Fruit fly (Drosophila melanogaster) whole organism, embryonic: Measurements from ENCODE around the gene f-cup.

ENCODE experiments used
- Abd-B ChIP-seq: fragments of 200-800 bp; sonication (Bioruptor generic); optimal IDR thresholded peaks from 2 replicates; lab custom pipeline; 2018; ENCODE audit warnings: missing biosample characterization, mild to moderate bottlenecking, missing genetic modification characterization, moderate library complexity
- Ada2b ChIP-seq: fragments of 200-800 bp; sonication (Bioruptor generic); IDR thresholded peaks from 2 replicates; pipeline ENCODE4 v1.3.6; 2022; ENCODE audit warnings: missing biosample characterization, missing genetic modification characterization
- Adf1 ChIP-seq: fragments of 200-800 bp; sonication (Bioruptor generic); IDR thresholded peaks from 2 replicates; pipeline ENCODE4 v1.3.6; 2022; ENCODE audit warnings: missing biosample characterization, missing genetic modification characterization
- Aef1 ChIP-seq: fragments of 200-800 bp; sonication (Bioruptor generic); IDR thresholded peaks from 3 replicates; pipeline ENCODE4 v1.3.6; 2022; ENCODE audit warnings: missing biosample characterization, missing genetic modification characterization
- CG10209 ChIP-seq: fragments of 200-800 bp; sonication (Bioruptor generic); optimal IDR thresholded peaks from 3 replicates; lab custom pipeline; 2017; ENCODE audit warnings: missing biosample characterization, mild to moderate bottlenecking, missing genetic modification characterization, missing genetic modification reagents
- CG10654 ChIP-seq: fragments of 200-800 bp; sonication (Bioruptor generic); optimal IDR thresholded peaks from 2 replicates; lab custom pipeline; 2016; ENCODE audit warnings: missing biosample characterization, missing genetic modification characterization
- CG11093 ChIP-seq: fragments of 200-800 bp; sonication (Bioruptor generic); IDR thresholded peaks from 3 replicates; pipeline ENCODE4 v1.3.6; 2022; ENCODE audit warnings: missing biosample characterization, missing genetic modification characterization
- CG12769 ChIP-seq: fragments of 200-800 bp; sonication (Bioruptor generic); optimal IDR thresholded peaks from 2 replicates; lab custom pipeline; 2019; ENCODE audit warnings: missing biosample characterization, mild to moderate bottlenecking, missing genetic modification characterization, moderate library complexity
- CG16863 ChIP-seq: fragments of 200-800 bp; sonication (Bioruptor generic); optimal IDR thresholded peaks from 3 replicates; lab custom pipeline; 2016; ENCODE audit warnings: missing biosample characterization, missing genetic modification characterization
- CG17829 ChIP-seq: fragments of 200-800 bp; optimal IDR thresholded peaks from 2 replicates; lab custom pipeline; 2019; ENCODE audit warnings: missing biosample characterization, mild to moderate bottlenecking, missing genetic modification characterization, moderate library complexity
- CG1792 ChIP-seq: fragments of 200-800 bp; sonication (Bioruptor generic); optimal IDR thresholded peaks from 2 replicates; lab custom pipeline; 2016; ENCODE audit warnings: missing biosample characterization, missing genetic modification characterization
- CG2120 ChIP-seq: fragments of 200-800 bp; sonication (Bioruptor generic); optimal IDR thresholded peaks from 3 replicates; lab custom pipeline; 2016; ENCODE audit warnings: missing biosample characterization, missing genetic modification characterization
- CG2875 ChIP-seq: fragments of 200-800 bp; sonication (Bioruptor generic); optimal IDR thresholded peaks from 2 replicates; lab custom pipeline; 2017; ENCODE audit warnings: missing biosample characterization, mild to moderate bottlenecking, missing genetic modification characterization, missing genetic modification reagents
- CG32767 ChIP-seq: fragments of 200-800 bp; sonication (Bioruptor generic); IDR thresholded peaks from 2 replicates; pipeline ENCODE4 v1.3.6; 2022; ENCODE audit warnings: missing biosample characterization, missing genetic modification characterization
- CG33557 ChIP-seq: fragments of 200-800 bp; sonication (Bioruptor generic); optimal IDR thresholded peaks from 2 replicates; lab custom pipeline; 2019; ENCODE audit warnings: missing biosample characterization, mild to moderate bottlenecking, missing genetic modification characterization, moderate library complexity
- CG3407 ChIP-seq: fragments of 200-800 bp; sonication (Bioruptor generic); optimal IDR thresholded peaks from 2 replicates; lab custom pipeline; 2018; ENCODE audit warnings: missing biosample characterization, mild to moderate bottlenecking, missing genetic modification characterization
- CG3838 ChIP-seq: fragments of 200-800 bp; sonication (Bioruptor generic); optimal IDR thresholded peaks from 3 replicates; lab custom pipeline; 2016; ENCODE audit warnings: missing biosample characterization, missing genetic modification characterization
- CG4617 ChIP-seq: fragments of 200-800 bp; sonication (Bioruptor generic); optimal IDR thresholded peaks from 3 replicates; lab custom pipeline; 2016; ENCODE audit warnings: missing biosample characterization, missing genetic modification characterization, borderline replicate concordance
- CG6813 ChIP-seq: fragments of 200-800 bp; sonication (Bioruptor generic); optimal IDR thresholded peaks from 2 replicates; lab custom pipeline; 2017; ENCODE audit warnings: missing biosample characterization, missing genetic modification characterization, mild to moderate bottlenecking, moderate library complexity, missing genetic modification reagents
- CG7372 ChIP-seq: fragments of 200-800 bp; sonication (Bioruptor generic); IDR thresholded peaks from 2 replicates; pipeline ENCODE4 v1.3.6; 2022; ENCODE audit warnings: missing biosample characterization, missing genetic modification characterization
- CG8281 ChIP-seq: fragments of 200-800 bp; sonication (Bioruptor generic); optimal IDR thresholded peaks from 2 replicates; lab custom pipeline; 2018; ENCODE audit warnings: missing biosample characterization, mild to moderate bottlenecking, missing genetic modification characterization, moderate library complexity
- CG8765 ChIP-seq: fragments of 200-800 bp; sonication (Bioruptor generic); IDR thresholded peaks from 2 replicates; pipeline ENCODE4 v1.3.6; 2022; ENCODE audit warnings: missing biosample characterization, missing genetic modification characterization
- CG8924 ChIP-seq: fragments of 200-800 bp; optimal IDR thresholded peaks from 3 replicates; lab custom pipeline; 2019; ENCODE audit warnings: missing biosample characterization, mild to moderate bottlenecking, missing genetic modification characterization, moderate library complexity
- Dll ChIP-seq: fragments of 200-800 bp; sonication (Bioruptor generic); IDR thresholded peaks from 4 replicates; pipeline ENCODE4 v1.3.6; 2022; ENCODE audit warnings: missing biosample characterization, missing genetic modification characterization; ENCODE audit not compliant: partially characterized antibody
- Doc2 ChIP-seq: fragments of 200-800 bp; sonication (Bioruptor generic); IDR thresholded peaks from 2 replicates; pipeline ENCODE4 v1.3.6; 2022; ENCODE audit warnings: missing biosample characterization, missing genetic modification characterization
- Doc3 ChIP-seq: fragments of 200-800 bp; sonication (Bioruptor generic); IDR thresholded peaks from 3 replicates; pipeline ENCODE4 v1.3.6; 2022; ENCODE audit warnings: missing biosample characterization, missing genetic modification characterization; ENCODE audit not compliant: partially characterized antibody
- Elba2 ChIP-seq: fragments of 200-800 bp; sonication (Bioruptor generic); optimal IDR thresholded peaks from 3 replicates; lab custom pipeline; 2016; ENCODE audit warnings: missing biosample characterization, missing genetic modification characterization
- Hmx ChIP-seq: fragments of 200-800 bp; sonication (Bioruptor generic); optimal IDR thresholded peaks from 2 replicates; lab custom pipeline; 2016; ENCODE audit warnings: missing biosample characterization, missing genetic modification characterization
- MESR4 ChIP-seq: fragments of 200-800 bp; sonication (Bioruptor generic); optimal IDR thresholded peaks from 2 replicates; lab custom pipeline; 2018; ENCODE audit warnings: missing biosample characterization, mild to moderate bottlenecking, missing genetic modification characterization, moderate library complexity
- Med ChIP-seq: fragments of 200-800 bp; sonication (Bioruptor generic); peaks from one replicate; lab custom pipeline; 2016; ENCODE audit warnings: missing biosample characterization, missing genetic modification characterization, mild to moderate bottlenecking, inconsistent platforms, moderate library complexity
- Meics ChIP-seq: fragments of 200-800 bp; sonication (Bioruptor generic); optimal IDR thresholded peaks from 2 replicates; lab custom pipeline; 2017; ENCODE audit warnings: missing biosample characterization, mild to moderate bottlenecking, missing genetic modification characterization
- Ravus ChIP-seq: fragments of 200-800 bp; sonication (Bioruptor generic); IDR thresholded peaks from 2 replicates; pipeline ENCODE4 v1.3.6; 2022; ENCODE audit warnings: missing biosample characterization, missing genetic modification characterization
- Rfx ChIP-seq: fragments of 200-800 bp; sonication (Bioruptor generic); IDR thresholded peaks from 2 replicates; pipeline ENCODE4 v1.3.6; 2022; ENCODE audit warnings: missing biosample characterization, missing genetic modification characterization
- Sin3A ChIP-seq: fragments of >200 bp; optimal IDR thresholded peaks from 2 replicates; lab custom pipeline; 2018
- Trl ChIP-seq, 3 experiments: fragments of >200 bp in 2 of 3; fragments of 200-800 bp in 1 of 3; sonication (Bioruptor generic) in 1 of 3; optimal IDR thresholded peaks; 2 replicates in 1 of 3; 3 replicates in 2 of 3; lab custom pipeline; 2016 to 2017; ENCODE audit warnings: missing biosample characterization in 1 of 3, missing genetic modification characterization in 1 of 3
- Usf ChIP-seq: fragments of 200-800 bp; sonication (Bioruptor generic); optimal IDR thresholded peaks from 2 replicates; lab custom pipeline; 2017; ENCODE audit warnings: missing genotype, missing biosample characterization, missing genetic modification characterization
- cas ChIP-seq: fragments of 200-800 bp; sonication (Bioruptor generic); IDR thresholded peaks from 2 replicates; pipeline ENCODE4 v1.3.6; 2022; ENCODE audit warnings: missing biosample characterization, missing genetic modification characterization
- corto ChIP-seq: fragments of 200-800 bp; sonication (Bioruptor generic); optimal IDR thresholded peaks from 2 replicates; lab custom pipeline; 2016; ENCODE audit warnings: missing biosample characterization, mild to moderate bottlenecking, missing genetic modification characterization, moderate library complexity
- dati ChIP-seq: fragments of 200-800 bp; sonication (Bioruptor generic); IDR thresholded peaks from 2 replicates; pipeline ENCODE4 v1.3.6; 2022; ENCODE audit warnings: missing biosample characterization, missing genetic modification characterization
- grn ChIP-seq: fragments of 200-800 bp; sonication (Bioruptor generic); optimal IDR thresholded peaks from 3 replicates; lab custom pipeline; 2017; ENCODE audit warnings: missing biosample characterization, missing genetic modification characterization
- ind ChIP-seq: fragments of 200-800 bp; sonication (Bioruptor generic); optimal IDR thresholded peaks from 3 replicates; lab custom pipeline; 2016; ENCODE audit warnings: missing biosample characterization, missing genetic modification characterization
- pb ChIP-seq: fragments of 200-800 bp; sonication (Bioruptor generic); optimal IDR thresholded peaks from 3 replicates; lab custom pipeline; 2016; ENCODE audit warnings: missing biosample characterization, missing genetic modification characterization
- peb ChIP-seq: fragments of 200-800 bp; sonication (Bioruptor generic); IDR thresholded peaks from 2 replicates; pipeline ENCODE4 v1.3.6; 2022; ENCODE audit warnings: missing biosample characterization, missing genetic modification characterization
- slou ChIP-seq: fragments of 200-800 bp; sonication (Bioruptor generic); optimal IDR thresholded peaks from 3 replicates; lab custom pipeline; 2016; ENCODE audit warnings: missing biosample characterization, missing genetic modification characterization
- slp2 ChIP-seq: fragments of 200-800 bp; sonication (Bioruptor generic); optimal IDR thresholded peaks from 2 replicates; lab custom pipeline; 2016; ENCODE audit warnings: missing biosample characterization, missing genetic modification characterization
- tin ChIP-seq: fragments of 200-800 bp; sonication (Bioruptor generic); optimal IDR thresholded peaks from 3 replicates; lab custom pipeline; 2016; ENCODE audit warnings: missing biosample characterization, missing genetic modification characterization
- tup ChIP-seq: fragments of 200-800 bp; sonication (Bioruptor generic); optimal IDR thresholded peaks from 2 replicates; lab custom pipeline; 2016; ENCODE audit warnings: missing biosample characterization, mild to moderate bottlenecking, missing genetic modification characterization, moderate library complexity
- unpg ChIP-seq: fragments of 200-800 bp; sonication (Bioruptor generic); optimal IDR thresholded peaks from 3 replicates; lab custom pipeline; 2018; ENCODE audit warnings: missing biosample characterization, mild to moderate bottlenecking, missing genetic modification characterization, moderate library complexity
- zf30C ChIP-seq: fragments of 200-800 bp; sonication (Bioruptor generic); optimal IDR thresholded peaks from 3 replicates; lab custom pipeline; 2018; ENCODE audit warnings: missing biosample characterization, mild to moderate bottlenecking, missing genetic modification characterization

f-cup gene

dm6 chr3R:13660924-13661659, 39.5 kb downstream of the f-cup start, which contains the start of gene B52 (continued):
- TF ChIP-seq Aef1 (GFP tag; lab: Robert Waterston, UW) (peak; percentile 55; the same call in 1 of the 3 replicates), CG10209 (peak; percentile 65), CG10654 (GFP tag; lab: Kevin White, UChicago) (peak; percentile 29), CG2875 (GFP tag; lab: Kevin White, UChicago) (peak; percentile 53), grn (no peak), unpg (GFP tag; lab: Kevin White, UChicago) (peak; percentile 63), Adf1 (GFP tag; lab: Robert Waterston, UW) (peak; percentile 24; the same call in 1 of the 2 replicates), CG32767 (GFP tag; lab: Robert Waterston, UW) (peak; percentile 94), slou (GFP tag; lab: Kevin White, UChicago) (no peak), Hmx (GFP tag; lab: Kevin White, UChicago) (no peak), peb (GFP tag; lab: Robert Waterston, UW) (no peak; the same call in 1 of the 2 replicates), ind (GFP tag; lab: Kevin White, UChicago) (peak; percentile 11), CG3838 (GFP tag; lab: Kevin White, UChicago) (no peak), CG3407 (GFP tag; lab: Kevin White, UChicago) (peak; percentile 50), CG12769 (tag; lab: Kevin White, UChicago) (peak; percentile 73), tin (GFP tag; lab: Kevin White, UChicago) (peak; percentile 8), Sin3A (lab: Kevin White, UChicago) (peak; percentile 47), CG33557 (GFP tag; lab: Kevin White, UChicago) (peak; percentile 79), Dll (GFP tag; lab: Robert Waterston, UW) (0 out of 4 replicates have a peak, but pooled peaks have one; percentile 47), CG7372 (GFP tag; lab: Robert Waterston, UW) (no peak; the same call in 1 of the 2 replicates), CG8281 (tag; lab: Kevin White, UChicago) (peak; percentile 11), CG16863 (peak; percentile 47), Doc2 (no peak), Ravus (GFP tag; lab: Robert Waterston, UW) (no peak), Med (GFP tag; lab: Kevin White, UChicago) (peak; percentile 97), Usf (no peak), zf30C (peak; percentile 20), MESR4 (GFP tag; lab: Kevin White, UChicago) (peak; percentile 97), CG1792 (peak; percentile 24), CG8765 (GFP tag; lab: Robert Waterston, UW) (0 out of 2 replicates have a peak, but pooled peaks have one; percentile 41), corto (GFP tag; lab: Kevin White, UChicago) (no peak), CG17829 (tag; lab: Kevin White, UChicago) (peak; percentile 20), pb (GFP tag; lab: Kevin White, UChicago) (peak; percentile 85), slp2 (peak; percentile 38), Doc3 (no peak), tup (GFP tag; lab: Kevin White, UChicago) (no peak), Abd-B (GFP tag; lab: Kevin White, UChicago) (peak; percentile 10), dati (GFP tag; lab: Robert Waterston, UW) (0 out of 2 replicates have a peak, but pooled peaks have one; percentile 40), Elba2 (GFP tag; lab: Kevin White, UChicago) (no peak), CG2120 (GFP tag; lab: Kevin White, UChicago) (peak; percentile 12), Ada2b (no peak), Trl (optimal IDR thresholded peaks at IDR 0.05; lab: Kevin White, UChicago) (no peak), Trl (GFP tag; optimal IDR thresholded peaks at IDR 0.05; lab: Kevin White, UChicago) (peak; percentile 51), CG11093 (GFP tag; lab: Robert Waterston, UW) (peak; percentile 47; the same call in 2 of the 3 replicates), CG6813 (GFP tag; lab: Kevin White, UChicago) (peak; percentile 75), cas (no peak), Rfx (GFP tag; lab: Robert Waterston, UW) (peak; percentile 82), Meics (GFP tag; lab: Kevin White, UChicago) (peak; percentile 79), CG4617 (GFP tag; lab: Kevin White, UChicago) (peak; percentile 9), CG8924 (tag; lab: Kevin White, UChicago) (no peak)
